Worm (Caenorhabditis elegans): ENCODE measurements around the gene K08E5.6.
A peak's percentile ranks its signal among the peaks of the same experiment; 100 is the strongest.

The K08E5.6 gene

ce11 chrIII:10152495-10152894, 11.7 kb downstream of the K08E5.6 start, which contains the start of gene nac-3:
Gene nac-3 (plus strand): TSS chrIII:10152795.
- no peak for TF ChIP-seq ceh-9 (tag; optimal IDR thresholded peaks at IDR 0.05)
- no peak for TF ChIP-seq nhr-43 (tag; optimal IDR thresholded peaks at IDR 0.05; ENCODE audit: poor library complexity, severe bottlenecking)
- no peak for TF ChIP-seq nhr-237 (tag; optimal IDR thresholded peaks at IDR 0.05)
- TF ChIP-seq ama-1 (optimal IDR thresholded peaks at IDR 0.05): no peak
- TF ChIP-seq lin-15B (tag; optimal IDR thresholded peaks at IDR 0.05): no peak
- TF ChIP-seq skn-1 (tag; optimal IDR thresholded peaks at IDR 0.05): no peak
- no peak for TF ChIP-seq mdl-1 (tag; optimal IDR thresholded peaks at IDR 0.05)
- TF ChIP-seq aly-2 (tag; optimal IDR thresholded peaks at IDR 0.05): no peak
- TF ChIP-seq unc-62 (GFP tag; optimal IDR thresholded peaks at IDR 0.05): no peak
- TF ChIP-seq eor-1 (tag; optimal IDR thresholded peaks at IDR 0.05): no peak
- TF ChIP-seq nhr-28 (tag; optimal IDR thresholded peaks at IDR 0.05): no peak
- no peak for TF ChIP-seq nhr-23 (tag; optimal IDR thresholded peaks at IDR 0.05)

- TF ChIP-seq ceh-82 (tag; optimal IDR thresholded peaks at IDR 0.05): peak; percentile 42
- TF ChIP-seq elt-3 (tag; optimal IDR thresholded peaks at IDR 0.05): no peak
- TF ChIP-seq elt-1 (tag; optimal IDR thresholded peaks at IDR 0.05): no peak
- TF ChIP-seq nfya-1 (tag; optimal IDR thresholded peaks at IDR 0.05; ENCODE audit: insufficient read depth): peak; percentile 62
- no peak for TF ChIP-seq ceh-9 (tag; optimal IDR thresholded peaks at IDR 0.05)
- TF ChIP-seq lin-39 (tag; optimal IDR thresholded peaks at IDR 0.05): peak; percentile 69
- peak; percentile 16 for TF ChIP-seq fkh-10 (GFP tag; optimal IDR thresholded peaks at IDR 0.05)
- peak; percentile 18 for TF ChIP-seq hmg-11 (tag; optimal IDR thresholded peaks at IDR 0.05)
Measured at ce11 chrIII:10153003-10153402, 12.2 kb downstream of the K08E5.6 start.

ce11 chrIII:10154993-10155392, 14.2 kb downstream of the K08E5.6 start:
- peak; percentile 93 for TF ChIP-seq pha-4 (tag; optimal IDR thresholded peaks at IDR 0.05)
- TF ChIP-seq daf-12 (tag; optimal IDR thresholded peaks at IDR 0.05): no peak
- TF ChIP-seq fkh-2 (tag; optimal IDR thresholded peaks at IDR 0.05): no peak
- peak; percentile 28 for TF ChIP-seq nfya-1 (tag; optimal IDR thresholded peaks at IDR 0.05; ENCODE audit: insufficient read depth)

- TF ChIP-seq nhr-11 (tag; optimal IDR thresholded peaks at IDR 0.05) (no peak), nhr-25 (tag; optimal IDR thresholded peaks at IDR 0.05) (no peak), ztf-11 (tag; optimal IDR thresholded peaks at IDR 0.05) (no peak)
Measured at ce11 chrIII:10156269-10156668, 15.4 kb downstream of the K08E5.6 start.

- TF ChIP-seq ZK546.5 (tag; optimal IDR thresholded peaks at IDR 0.05) (no peak), ceh-16 (tag; optimal IDR thresholded peaks at IDR 0.05) (no peak), mdl-1 (tag; optimal IDR thresholded peaks at IDR 0.05) (no peak), sea-2 (GFP tag; optimal IDR thresholded peaks at IDR 0.05) (no peak), nhr-67 (tag; optimal IDR thresholded peaks at IDR 0.05) (no peak), ztf-11 (tag; optimal IDR thresholded peaks at IDR 0.05) (no peak), ceh-9 (tag; optimal IDR thresholded peaks at IDR 0.05) (no peak)
Measured at ce11 chrIII:10160385-10160784, 19.6 kb downstream of the K08E5.6 start, which contains the start of the genes K08E5.5 and mua-3. Gene K08E5.5 (minus strand): TSS chrIII:10160485. Gene mua-3 (plus strand): TSS chrIII:10160697.

ce11 chrIII:10170265-10170664, 29.4 kb downstream of the K08E5.6 start:
- TF ChIP-seq nhr-25 (tag; optimal IDR thresholded peaks at IDR 0.05): peak; percentile 66
- peak in 2 of 3 experiments; percentile 56 to 95 for TF ChIP-seq elt-3 (tag; optimal IDR thresholded peaks at IDR 0.05)
- no peak for TF ChIP-seq R02D3.7 (tag; optimal IDR thresholded peaks at IDR 0.05)
- peak; percentile 81 for TF ChIP-seq nhr-23 (tag; optimal IDR thresholded peaks at IDR 0.05)
- TF ChIP-seq elt-2 (tag; optimal IDR thresholded peaks at IDR 0.05): no peak
- TF ChIP-seq eor-1 (tag; optimal IDR thresholded peaks at IDR 0.05): no peak
- no peak for TF ChIP-seq jun-1 (tag; optimal IDR thresholded peaks at IDR 0.05)

ce11 chrIII:10178023-10178422, 37.2 kb downstream of the K08E5.6 start:
- TF ChIP-seq R02D3.7 (tag; optimal IDR thresholded peaks at IDR 0.05) (no peak), elt-2 (tag; optimal IDR thresholded peaks at IDR 0.05) (no peak), sea-2 (GFP tag; optimal IDR thresholded peaks at IDR 0.05) (no peak), fkh-2 (tag; optimal IDR thresholded peaks at IDR 0.05) (no peak), nhr-43 (tag; optimal IDR thresholded peaks at IDR 0.05; ENCODE audit: poor library complexity, severe bottlenecking) (no peak), nhr-23 (tag; optimal IDR thresholded peaks at IDR 0.05) (no peak), aly-2 (tag; optimal IDR thresholded peaks at IDR 0.05) (no peak), nhr-76 (tag; optimal IDR thresholded peaks at IDR 0.05) (no peak), elt-1 (tag; optimal IDR thresholded peaks at IDR 0.05) (no peak)

Data from whole organism, L3 larva.